Worm (Caenorhabditis elegans) whole organism, L1 larva: Measurements from ENCODE around the gene mrg-1.
A peak's percentile ranks its signal among the peaks of the same experiment; 100 is the strongest.

Experiments
- aha-1 ChIP-seq: fragments of 150-350 bp; optimal IDR thresholded peaks from 2 replicates; lab custom pipeline; 2014; ENCODE audit warnings: missing biosample characterization, missing genetic modification characterization
- alr-1 ChIP-seq: fragments of 200-800 bp; sonication (Bioruptor generic); optimal IDR thresholded peaks from 2 replicates; lab custom pipeline; 2018; ENCODE audit warnings: borderline replicate concordance, mild to moderate bottlenecking, missing genetic modification characterization, missing compliant biosample characterization
- ama-1 ChIP-seq: fragments of 150-350 bp; optimal IDR thresholded peaks from 2 replicates; lab custom pipeline; 2014
- blmp-1 ChIP-seq: fragments of 150-350 bp; optimal IDR thresholded peaks from 2 replicates; lab custom pipeline; 2014; ENCODE audit warnings: missing biosample characterization, missing genetic modification characterization
- ceh-63 ChIP-seq: fragments of 200-800 bp; sonication (Bioruptor generic); optimal IDR thresholded peaks from 2 replicates; lab custom pipeline; 2018; ENCODE audit warnings: mild to moderate bottlenecking, missing genetic modification characterization, missing compliant biosample characterization
- ceh-8 ChIP-seq: fragments of 200-800 bp; sonication (Bioruptor generic); optimal IDR thresholded peaks from 2 replicates; lab custom pipeline; 2018; ENCODE audit warnings: mild to moderate bottlenecking, missing genetic modification characterization, moderate library complexity, missing compliant biosample characterization
- ceh-82 ChIP-seq, 3 experiments: fragments of 150-350 bp in 1 of 3; sonication (generic microtip) in 2 of 3; optimal IDR thresholded peaks; 2 replicates each; lab custom pipeline; 2014 to 2017; ENCODE audit warnings: missing biosample characterization in 3 of 3, missing genetic modification characterization in 3 of 3
- ceh-88 ChIP-seq: fragments of 200-800 bp; sonication (Bioruptor generic); IDR thresholded peaks from 2 replicates; pipeline ENCODE4 v1.3.6; 2022; ENCODE audit warnings: missing genetic modification characterization, missing compliant biosample characterization
- dpl-1 ChIP-seq, 3 experiments: fragments of 150-350 bp in 2 of 3; sonication (generic microtip) in 1 of 3; optimal IDR thresholded peaks; 2 replicates each; lab custom pipeline; 2014 to 2017; ENCODE audit warnings: missing biosample characterization in 3 of 3, missing genetic modification characterization in 3 of 3, missing genetic modification reagents in 3 of 3
- efl-1 ChIP-seq, 4 experiments: fragments of 150-350 bp; optimal IDR thresholded peaks in 3 of 4; peaks in 1 of 4; 1 replicate in 1 of 4; 2 replicates in 3 of 4; lab custom pipeline; 2014; ENCODE audit warnings: missing biosample characterization in 2 of 4, missing genetic modification characterization in 2 of 4, missing genetic modification reagents in 2 of 4
- efl-3 ChIP-seq: fragments of 200-800 bp; sonication (Bioruptor generic); optimal IDR thresholded peaks from 2 replicates; lab custom pipeline; 2018; ENCODE audit warnings: mild to moderate bottlenecking, missing genetic modification characterization, missing compliant biosample characterization
- egl-13 ChIP-seq: sonication (generic microtip); optimal IDR thresholded peaks from 2 replicates; lab custom pipeline; 2016; ENCODE audit warnings: missing genotype, missing genetic modification reagents, missing genetic modification characterization, missing compliant biosample characterization
- egl-27 ChIP-seq, 2 experiments: fragments of 150-350 bp in 1 of 2; sonication (generic microtip); optimal IDR thresholded peaks; 3 replicates each; lab custom pipeline; 2017 to 2018; ENCODE audit warnings: missing biosample characterization in 2 of 2, missing genetic modification characterization in 2 of 2, missing genetic modification reagents in 2 of 2
- elt-2 ChIP-seq: sonication (generic microtip); optimal IDR thresholded peaks from 2 replicates; lab custom pipeline; 2016; ENCODE audit warnings: missing genetic modification characterization, mild to moderate bottlenecking, inconsistent platforms, missing compliant biosample characterization, missing genetic modification reagents
- fkh-4 ChIP-seq: sonication (generic microtip); optimal IDR thresholded peaks from 2 replicates; lab custom pipeline; 2016; ENCODE audit warnings: missing compliant biosample characterization, missing genetic modification characterization, borderline replicate concordance
- fos-1 ChIP-seq: fragments of 150-350 bp; optimal IDR thresholded peaks from 2 replicates; lab custom pipeline; 2014; ENCODE audit warnings: missing biosample characterization, missing genetic modification characterization
- hlh-17 ChIP-seq: fragments of 200-800 bp; sonication (Bioruptor generic); optimal IDR thresholded peaks from 2 replicates; lab custom pipeline; 2018; ENCODE audit warnings: missing genetic modification characterization, mild to moderate bottlenecking, missing compliant biosample characterization, moderate library complexity, borderline replicate concordance
- hpl-2 ChIP-seq: fragments of 150-350 bp; optimal IDR thresholded peaks from 2 replicates; lab custom pipeline; 2014; ENCODE audit warnings: missing biosample characterization, missing genetic modification reagents, missing genetic modification characterization
- isw-1 ChIP-seq: fragments of 200-800 bp; sonication (Bioruptor generic); IDR thresholded peaks from 2 replicates; pipeline ENCODE4 v1.3.6; 2022; ENCODE audit warnings: missing genetic modification characterization, missing compliant biosample characterization
- lin-14 ChIP-seq: fragments of 200-800 bp; sonication (Bioruptor generic); optimal IDR thresholded peaks from 2 replicates; lab custom pipeline; 2018; ENCODE audit warnings: mild to moderate bottlenecking, missing genetic modification characterization, moderate library complexity, missing compliant biosample characterization
- lin-15B ChIP-seq: fragments of 150-350 bp; sonication (generic microtip); optimal IDR thresholded peaks from 3 replicates; lab custom pipeline; 2014; ENCODE audit warnings: missing biosample characterization, missing genetic modification characterization
- lin-35 ChIP-seq, 2 experiments: fragments of 150-350 bp; optimal IDR thresholded peaks; 2 replicates each; lab custom pipeline; 2014; ENCODE audit warnings: missing biosample characterization in 2 of 2, missing genetic modification characterization in 2 of 2, missing genetic modification reagents in 2 of 2
- lsy-2 ChIP-seq, 2 experiments: fragments of 150-350 bp; optimal IDR thresholded peaks; 2 replicates each; lab custom pipeline; 2014; ENCODE audit warnings: missing biosample characterization in 2 of 2, missing genetic modification characterization in 2 of 2
- mef-2 ChIP-seq: fragments of 150-350 bp; optimal IDR thresholded peaks from 2 replicates; lab custom pipeline; 2014; ENCODE audit warnings: missing biosample characterization, missing genetic modification characterization
- mep-1 ChIP-seq: fragments of 150-350 bp; optimal IDR thresholded peaks from 2 replicates; lab custom pipeline; 2014; ENCODE audit warnings: missing biosample characterization, missing genetic modification characterization
- nhr-12 ChIP-seq: sonication (generic microtip); optimal IDR thresholded peaks from 2 replicates; lab custom pipeline; 2017; ENCODE audit warnings: missing biosample characterization, missing genetic modification characterization
- nhr-19 ChIP-seq: fragments of 200-800 bp; sonication (Bioruptor generic); conservative IDR thresholded peaks from 2 replicates; pipeline ENCODE4 v1.3.6; 2022; ENCODE audit warnings: missing genetic modification characterization, missing compliant biosample characterization
- nhr-20 ChIP-seq: sonication (generic microtip); optimal IDR thresholded peaks from 2 replicates; lab custom pipeline; 2016; ENCODE audit warnings: mild to moderate bottlenecking, missing genetic modification characterization, missing compliant biosample characterization
- nhr-237 ChIP-seq: fragments of 150-350 bp; optimal IDR thresholded peaks from 2 replicates; lab custom pipeline; 2014; ENCODE audit warnings: missing biosample characterization, missing genetic modification characterization
- nhr-76 ChIP-seq: sonication (generic microtip); optimal IDR thresholded peaks from 2 replicates; lab custom pipeline; 2017; ENCODE audit warnings: missing biosample characterization, missing genetic modification characterization
- nhr-77 ChIP-seq: fragments of 150-350 bp; optimal IDR thresholded peaks from 2 replicates; lab custom pipeline; 2014; ENCODE audit warnings: missing biosample characterization, missing genetic modification characterization
- nhr-84 ChIP-seq: sonication (generic microtip); optimal IDR thresholded peaks from 2 replicates; lab custom pipeline; 2017; ENCODE audit warnings: missing biosample characterization, missing genetic modification characterization
- nhr-90 ChIP-seq: sonication (generic microtip); optimal IDR thresholded peaks from 2 replicates; lab custom pipeline; 2016; ENCODE audit warnings: mild to moderate bottlenecking, missing genetic modification characterization, missing compliant biosample characterization; ENCODE audit not compliant: poor library complexity
- rnt-1 ChIP-seq: sonication (generic microtip); optimal IDR thresholded peaks from 2 replicates; lab custom pipeline; 2016; ENCODE audit warnings: mild to moderate bottlenecking, missing genetic modification characterization, moderate library complexity, missing compliant biosample characterization
- sptf-1 ChIP-seq: fragments of 150-350 bp; optimal IDR thresholded peaks from 2 replicates; lab custom pipeline; 2014; ENCODE audit warnings: missing biosample characterization, missing genetic modification characterization
- unc-130 ChIP-seq: fragments of 150-350 bp; optimal IDR thresholded peaks from 2 replicates; lab custom pipeline; 2017; ENCODE audit warnings: missing biosample characterization, missing genetic modification characterization, inconsistent platforms
- unc-98 ChIP-seq: fragments of 200-800 bp; sonication (Bioruptor generic); IDR thresholded peaks from 2 replicates; pipeline ENCODE4 v1.3.6; 2022; ENCODE audit warnings: missing genetic modification characterization, missing compliant biosample characterization
- zag-1 ChIP-seq: fragments of 150-350 bp; optimal IDR thresholded peaks from 2 replicates; lab custom pipeline; 2014; ENCODE audit warnings: missing biosample characterization, missing genetic modification characterization
- zip-4 ChIP-seq: fragments of 200-800 bp; sonication (Bioruptor generic); optimal IDR thresholded peaks from 2 replicates; lab custom pipeline; 2018; ENCODE audit warnings: mild to moderate bottlenecking, missing genetic modification characterization, moderate library complexity, missing compliant biosample characterization
- ztf-11 ChIP-seq, 2 experiments: sonication (generic microtip); optimal IDR thresholded peaks; 2 replicates each; lab custom pipeline; 2016 to 2017; ENCODE audit warnings: missing genetic modification characterization in 2 of 2, missing biosample characterization in 1 of 2, missing compliant biosample characterization in 1 of 2
- ztf-4 ChIP-seq: fragments of 150-350 bp; optimal IDR thresholded peaks from 2 replicates; lab custom pipeline; 2014; ENCODE audit warnings: missing biosample characterization, missing genetic modification characterization

Gene mrg-1

DNA sequence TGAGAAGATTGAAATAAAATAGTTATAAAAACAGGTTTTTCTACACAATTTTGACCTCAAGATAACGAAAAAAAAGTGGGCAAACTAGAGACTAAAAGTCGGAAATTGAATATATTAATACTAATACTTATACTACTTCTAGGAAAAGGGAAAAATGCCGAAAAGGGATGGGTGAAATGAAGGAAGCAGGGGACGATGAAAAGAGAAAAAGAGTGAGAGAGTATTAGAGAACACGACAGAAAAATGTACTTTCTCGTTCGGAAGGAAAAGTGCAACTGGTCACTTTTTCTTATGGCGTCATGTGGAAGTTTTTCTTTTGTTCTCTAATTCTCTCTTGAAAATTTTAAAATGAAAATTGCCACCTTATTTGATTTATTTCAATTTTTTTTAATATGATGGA, 33.1 kb downstream of the mrg-1 start (continued):
- TF ChIP-seq fkh-4: no peak
- TF ChIP-seq mef-2 (tag; lab: Kevin White, UChicago): no peak
- TF ChIP-seq isw-1 (GFP tag; lab: Robert Waterston, UW): no peak
- peak; percentile 68 for TF ChIP-seq nhr-90 (tag; lab: Kevin White, UChicago)
- no peak for TF ChIP-seq ceh-8 (GFP tag; lab: Kevin White, UChicago)
- TF ChIP-seq unc-130 (tag; lab: Kevin White, UChicago): no peak
- TF ChIP-seq lin-35 (GFP tag; optimal IDR thresholded peaks at IDR 0.05; lab: Kevin White, UChicago): peak; percentile 40 to 46
- TF ChIP-seq egl-13: peak; percentile 79
- TF ChIP-seq mep-1 (tag; lab: Kevin White, UChicago): peak; percentile 64
- no peak for TF ChIP-seq nhr-76 (tag; lab: Kevin White, UChicago)
- TF ChIP-seq nhr-12 (tag; lab: Kevin White, UChicago): no peak
- no peak for TF ChIP-seq ama-1 (lab: Kevin White, UChicago)
- no peak for TF ChIP-seq zip-4 (GFP tag; lab: Kevin White, UChicago)
- TF ChIP-seq rnt-1 (tag; lab: Kevin White, UChicago): no peak
- TF ChIP-seq lin-14: peak; percentile 92
- TF ChIP-seq ceh-88 (GFP tag; lab: Robert Waterston, UW): no peak
- no peak for TF ChIP-seq ztf-11 (tag; optimal IDR thresholded peaks at IDR 0.05; lab: Kevin White, UChicago)
- TF ChIP-seq dpl-1 (GFP tag; optimal IDR thresholded peaks at IDR 0.05; lab: Kevin White, UChicago): peak; percentile 22 to 34 (median 28)
- TF ChIP-seq fos-1 (tag; lab: Kevin White, UChicago): no peak
- no peak for TF ChIP-seq hpl-2 (GFP tag; lab: Kevin White, UChicago)
- peak; percentile 24 to 28 for TF ChIP-seq efl-1 (optimal IDR thresholded peaks at IDR 0.05; lab: Kevin White, UChicago)
- peak; percentile 27 to 89 for TF ChIP-seq efl-1 (GFP tag; optimal IDR thresholded peaks at IDR 0.05 in 1 of 2; lab: Kevin White, UChicago)
- TF ChIP-seq elt-2 (tag; lab: Kevin White, UChicago): peak; percentile 36
- no peak for TF ChIP-seq ceh-82 (tag; optimal IDR thresholded peaks at IDR 0.05; lab: Kevin White, UChicago)
- TF ChIP-seq hlh-17 (GFP tag; lab: Kevin White, UChicago): no peak
- TF ChIP-seq nhr-84 (tag; lab: Kevin White, UChicago): no peak
- TF ChIP-seq nhr-77 (tag; lab: Kevin White, UChicago): no peak
- TF ChIP-seq aha-1 (tag; lab: Kevin White, UChicago): no peak
- TF ChIP-seq lin-15B (tag; lab: Kevin White, UChicago): no peak
- no peak for TF ChIP-seq efl-3 (GFP tag; lab: Kevin White, UChicago)
- TF ChIP-seq nhr-237 (tag; lab: Kevin White, UChicago): no peak
- TF ChIP-seq egl-27 (tag; optimal IDR thresholded peaks at IDR 0.05; lab: Kevin White, UChicago): peak in 1 of 2 experiments; percentile 40
- TF ChIP-seq alr-1 (tag; lab: Kevin White, UChicago): no peak
- TF ChIP-seq blmp-1 (tag; lab: Kevin White, UChicago): peak; percentile 92
- TF ChIP-seq ceh-63 (GFP tag; lab: Kevin White, UChicago): no peak
- peak; percentile 36; the same call in 1 of the 2 replicates for TF ChIP-seq nhr-19 (GFP tag; lab: Robert Waterston, UW)
- TF ChIP-seq sptf-1 (tag; lab: Kevin White, UChicago): no peak
- TF ChIP-seq lsy-2 (tag; optimal IDR thresholded peaks at IDR 0.05; lab: Kevin White, UChicago): peak; percentile 55 to 61
- no peak for TF ChIP-seq unc-98 (GFP tag; lab: Robert Waterston, UW)
- TF ChIP-seq ztf-4 (tag; lab: Kevin White, UChicago): peak; percentile 19
- TF ChIP-seq nhr-20: peak; percentile 73
- no peak for TF ChIP-seq zag-1 (tag; lab: Kevin White, UChicago)

- TF ChIP-seq efl-1 (optimal IDR thresholded peaks at IDR 0.05; lab: Kevin White, UChicago): no peak
- TF ChIP-seq efl-1 (GFP tag; optimal IDR thresholded peaks at IDR 0.05 in 1 of 2; lab: Kevin White, UChicago): peak in 1 of 2 experiments; percentile 38
- no peak for TF ChIP-seq nhr-20
These were observed 34.3 kb downstream of the mrg-1 start for ce11 chrIII:12840204-12840603.
